Worm (Caenorhabditis elegans) whole organism, L4 larva: ENCODE results near the gene clc-1.

Source experiments
- F37D6.2 ChIP-seq: sonication (generic microtip); optimal IDR thresholded peaks from 2 replicates; lab custom pipeline; 2016; ENCODE audit warnings: mild to moderate bottlenecking, missing genetic modification characterization, missing compliant biosample characterization
- F44E2.7 ChIP-seq: fragments of 200-800 bp; sonication (Bioruptor generic); IDR thresholded peaks from 2 replicates; pipeline ENCODE4 v2.1.2; 2022; ENCODE audit warnings: missing genetic modification characterization, missing compliant biosample characterization
- R02D3.7 ChIP-seq: fragments of 150-350 bp; sonication (generic microtip); optimal IDR thresholded peaks from 3 replicates; lab custom pipeline; 2014; ENCODE audit warnings: missing biosample characterization, missing genetic modification characterization
- T26A8.4 ChIP-seq: fragments of 200-800 bp; sonication (Bioruptor generic); IDR thresholded peaks from 2 replicates; pipeline ENCODE4 v1.3.6; 2022; ENCODE audit warnings: missing genetic modification characterization, missing compliant biosample characterization
- Y105C5A.15 ChIP-seq: fragments of 200-800 bp; sonication (Bioruptor generic); IDR thresholded peaks from 2 replicates; pipeline ENCODE4 v1.3.6; 2022; ENCODE audit warnings: missing genetic modification characterization, missing compliant biosample characterization
- Y5F2A.4 ChIP-seq: fragments of 200-800 bp; sonication (Bioruptor generic); optimal IDR thresholded peaks from 2 replicates; lab custom pipeline; 2018; ENCODE audit warnings: mild to moderate bottlenecking, missing genetic modification characterization, missing compliant biosample characterization
- ZK337.2 ChIP-seq: fragments of 200-800 bp; sonication (Bioruptor generic); IDR thresholded peaks from 2 replicates; pipeline ENCODE4 v1.3.6; 2022; ENCODE audit warnings: missing genetic modification reagents, missing genetic modification characterization, missing compliant biosample characterization
- aha-1 ChIP-seq: fragments of 150-350 bp; peaks from one replicate; lab custom pipeline; 2014; ENCODE audit warnings: missing biosample characterization, missing genetic modification characterization
- arid-1 ChIP-seq: fragments of 200-800 bp; sonication (Bioruptor generic); conservative IDR thresholded peaks from 2 replicates; pipeline ENCODE4 v1.3.6; 2022; ENCODE audit warnings: missing genetic modification reagents, missing genetic modification characterization, missing compliant biosample characterization
- ceh-62 ChIP-seq: sonication (generic microtip); optimal IDR thresholded peaks from 2 replicates; lab custom pipeline; 2017; ENCODE audit warnings: missing biosample characterization, missing genetic modification characterization
- daf-12 ChIP-seq: fragments of 150-350 bp; optimal IDR thresholded peaks from 2 replicates; lab custom pipeline; 2014; ENCODE audit warnings: missing biosample characterization, missing genetic modification reagents, missing genetic modification characterization
- dmd-8 ChIP-seq: fragments of 200-800 bp; sonication (Bioruptor generic); IDR thresholded peaks from 2 replicates; pipeline ENCODE4 v1.3.6; 2022; ENCODE audit warnings: missing genetic modification characterization, missing compliant biosample characterization
- dpl-1 ChIP-seq: fragments of 150-350 bp; optimal IDR thresholded peaks from 2 replicates; lab custom pipeline; 2014; ENCODE audit warnings: missing biosample characterization, missing genetic modification reagents, missing genetic modification characterization
- duxl-1 ChIP-seq: sonication (generic microtip); optimal IDR thresholded peaks from 2 replicates; lab custom pipeline; 2016; ENCODE audit warnings: mild to moderate bottlenecking, missing genetic modification characterization, moderate library complexity, missing compliant biosample characterization; ENCODE audit not compliant: poor library complexity
- hlh-11 ChIP-seq: fragments of 200-800 bp; sonication (Bioruptor generic); optimal IDR thresholded peaks from 2 replicates; lab custom pipeline; 2018; ENCODE audit warnings: mild to moderate bottlenecking, missing genetic modification characterization, missing compliant biosample characterization
- hlh-30 ChIP-seq: sonication (generic microtip); optimal IDR thresholded peaks from 2 replicates; lab custom pipeline; 2017; ENCODE audit warnings: antibody characterized with exemption, mild to moderate bottlenecking, missing genetic modification characterization, missing compliant biosample characterization; ENCODE audit not compliant: insufficient read depth
- lin-1 ChIP-seq: fragments of 200-800 bp; sonication (Bioruptor generic); IDR thresholded peaks from 2 replicates; pipeline ENCODE4 v1.3.6; 2022; ENCODE audit warnings: missing genetic modification reagents, missing genetic modification characterization, missing compliant biosample characterization
- lin-39 ChIP-seq: fragments of 150-350 bp; optimal IDR thresholded peaks from 2 replicates; lab custom pipeline; 2014; ENCODE audit warnings: missing biosample characterization, missing genetic modification reagents, missing genetic modification characterization
- lir-3 ChIP-seq: sonication (generic microtip); optimal IDR thresholded peaks from 2 replicates; lab custom pipeline; 2016; ENCODE audit warnings: mild to moderate bottlenecking, missing genetic modification characterization, missing compliant biosample characterization
- lsy-2 ChIP-seq, 2 experiments: fragments of 150-350 bp in 1 of 2; sonication (generic microtip) in 1 of 2; optimal IDR thresholded peaks; 2 replicates each; lab custom pipeline; 2014 to 2017; ENCODE audit warnings: missing biosample characterization in 2 of 2, missing genetic modification characterization in 2 of 2
- madf-9 ChIP-seq: fragments of 200-800 bp; sonication (Bioruptor generic); conservative IDR thresholded peaks from 2 replicates; pipeline ENCODE4 v1.3.6; 2022; ENCODE audit warnings: missing genetic modification reagents, missing genetic modification characterization, missing compliant biosample characterization
- mdt-29 ChIP-seq: fragments of 200-800 bp; sonication (Bioruptor generic); IDR thresholded peaks from 2 replicates; pipeline ENCODE4 v1.3.6; 2022; ENCODE audit warnings: missing genetic modification reagents, missing genetic modification characterization, missing compliant biosample characterization
- mep-1 ChIP-seq: fragments of 150-350 bp; sonication (generic microtip); optimal IDR thresholded peaks from 3 replicates; lab custom pipeline; 2014; ENCODE audit warnings: missing biosample characterization, missing genetic modification characterization
- mxl-2 ChIP-seq: fragments of 200-800 bp; sonication (Bioruptor generic); conservative IDR thresholded peaks from 2 replicates; pipeline ENCODE4 v1.3.6; 2022; ENCODE audit warnings: missing genetic modification reagents, missing genetic modification characterization, missing compliant biosample characterization
- mxl-3 ChIP-seq: fragments of 200-800 bp; sonication (Bioruptor generic); optimal IDR thresholded peaks from 2 replicates; lab custom pipeline; 2018; ENCODE audit warnings: mild to moderate bottlenecking, missing genetic modification characterization, missing compliant biosample characterization
- nhr-102 ChIP-seq: sonication (generic microtip); optimal IDR thresholded peaks from 2 replicates; lab custom pipeline; 2016; ENCODE audit warnings: mild to moderate bottlenecking, missing genetic modification characterization, moderate library complexity, missing compliant biosample characterization
- nhr-11 ChIP-seq: fragments of 150-350 bp; optimal IDR thresholded peaks from 2 replicates; lab custom pipeline; 2014; ENCODE audit warnings: missing biosample characterization, missing genetic modification characterization
- nhr-25 ChIP-seq: sonication (generic microtip); optimal IDR thresholded peaks from 2 replicates; lab custom pipeline; 2017; ENCODE audit warnings: missing genetic modification characterization, mild to moderate bottlenecking, missing compliant biosample characterization, antibody characterized with exemption, moderate library complexity, borderline replicate concordance; ENCODE audit not compliant: insufficient read depth
- nhr-77 ChIP-seq: fragments of 150-350 bp; optimal IDR thresholded peaks from 2 replicates; lab custom pipeline; 2014; ENCODE audit warnings: missing biosample characterization, missing genetic modification characterization
- pha-4 ChIP-seq, 2 experiments: fragments of 150-350 bp in 1 of 2; fragments of 200-800 bp in 1 of 2; sonication (Bioruptor generic) in 1 of 2; IDR thresholded peaks in 1 of 2; optimal IDR thresholded peaks in 1 of 2; 2 replicates each; pipeline versions ENCODE4 v1.3.6 to Lab custom; 2014 to 2022; ENCODE audit warnings: missing genetic modification characterization in 2 of 2, missing genetic modification reagents in 2 of 2, missing biosample characterization in 1 of 2, missing compliant biosample characterization in 1 of 2
- snpc-4 ChIP-seq: fragments of 150-350 bp; optimal IDR thresholded peaks from 2 replicates; lab custom pipeline; 2014; ENCODE audit warnings: missing biosample characterization, missing genetic modification characterization
- spr-1 ChIP-seq: sonication (generic microtip); optimal IDR thresholded peaks from 2 replicates; lab custom pipeline; 2016; ENCODE audit warnings: mild to moderate bottlenecking, missing genetic modification characterization, missing compliant biosample characterization
- spr-3 ChIP-seq: fragments of 200-800 bp; sonication (Bioruptor generic); optimal IDR thresholded peaks from 2 replicates; lab custom pipeline; 2018; ENCODE audit warnings: mild to moderate bottlenecking, missing genetic modification characterization, missing compliant biosample characterization
- tra-1 ChIP-seq: fragments of 200-800 bp; sonication (Bioruptor generic); IDR thresholded peaks from 2 replicates; pipeline ENCODE4 v1.3.6; 2022; ENCODE audit warnings: missing genetic modification reagents, missing genetic modification characterization, missing compliant biosample characterization
- vab-7 ChIP-seq: fragments of 200-800 bp; sonication (Bioruptor generic); IDR thresholded peaks from 2 replicates; pipeline ENCODE4 v1.3.6; 2022; ENCODE audit warnings: missing genetic modification reagents, missing genetic modification characterization, missing compliant biosample characterization
- zip-11 ChIP-seq: fragments of 200-800 bp; sonication (Bioruptor generic); IDR thresholded peaks from 2 replicates; pipeline ENCODE4 v1.3.6; 2022; ENCODE audit warnings: missing genetic modification characterization, missing compliant biosample characterization
- zip-2 ChIP-seq: fragments of 150-350 bp; optimal IDR thresholded peaks from 2 replicates; lab custom pipeline; 2014; ENCODE audit warnings: missing biosample characterization, missing genetic modification characterization
- ztf-11 ChIP-seq: fragments of 150-350 bp; optimal IDR thresholded peaks from 2 replicates; lab custom pipeline; 2014; ENCODE audit warnings: missing biosample characterization, missing genetic modification characterization
- ztf-7 ChIP-seq: fragments of 150-350 bp; optimal IDR thresholded peaks from 2 replicates; lab custom pipeline; 2014; ENCODE audit warnings: missing biosample characterization, missing genetic modification characterization

The clc-1 gene

DNA sequence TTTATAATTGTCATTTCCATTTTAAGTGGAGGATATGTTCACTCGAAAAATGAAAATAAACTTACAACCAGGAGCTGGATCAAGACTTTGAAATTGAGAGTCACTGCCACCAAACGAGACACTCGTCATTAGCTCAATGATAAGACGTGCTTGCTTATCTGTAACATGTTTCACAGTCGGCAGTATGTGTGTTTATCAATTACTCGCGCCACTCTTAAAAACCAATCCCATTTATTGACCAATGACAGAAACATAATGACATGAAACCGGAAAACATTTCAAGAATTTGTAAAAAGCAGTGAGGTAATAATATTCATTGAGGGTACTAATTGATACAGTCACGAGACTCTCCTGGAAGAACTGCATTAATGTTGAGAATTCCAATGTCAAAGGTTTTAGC, 39.2 kb upstream of the clc-1 start, which contains the start of gene del-5 (continued):
- TF ChIP-seq lin-1 (GFP tag; lab: Robert Waterston, UW) (peak; percentile 67; the same call in 1 of the 2 replicates), ceh-62 (no peak), nhr-25 (tag; lab: Kevin White, UChicago) (no peak), hlh-30 (peak; percentile 16), lir-3 (tag; lab: Kevin White, UChicago) (no peak), ztf-7 (tag; lab: Kevin White, UChicago) (peak; percentile 24), duxl-1 (tag; lab: Kevin White, UChicago) (no peak), arid-1 (GFP tag; lab: Robert Waterston, UW) (no peak), mxl-2 (no peak), spr-3 (no peak), R02D3.7 (no peak), F37D6.2 (no peak), mdt-29 (no peak), zip-11 (no peak), dmd-8 (no peak), ztf-11 (tag; lab: Kevin White, UChicago) (no peak), hlh-11 (tag; lab: Kevin White, UChicago) (peak; percentile 73), lin-39 (tag; lab: Kevin White, UChicago) (no peak), mxl-3 (GFP tag; lab: Kevin White, UChicago) (peak; percentile 13), tra-1 (GFP tag; lab: Robert Waterston, UW) (peak; percentile 54; the same call in 1 of the 2 replicates), madf-9 (GFP tag; lab: Robert Waterston, UW) (no peak), zip-2 (tag; lab: Kevin White, UChicago) (no peak), snpc-4 (no peak), pha-4 (GFP tag; IDR thresholded peaks at IDR 0.05; lab: Robert Waterston, UW) (no peak), pha-4 (tag; optimal IDR thresholded peaks at IDR 0.05; lab: Kevin White, UChicago) (no peak), Y5F2A.4 (no peak), aha-1 (tag; lab: Kevin White, UChicago) (no peak), Y105C5A.15 (no peak)
- TF ChIP-seq, all 104 proteins: peak for 13

DNA sequence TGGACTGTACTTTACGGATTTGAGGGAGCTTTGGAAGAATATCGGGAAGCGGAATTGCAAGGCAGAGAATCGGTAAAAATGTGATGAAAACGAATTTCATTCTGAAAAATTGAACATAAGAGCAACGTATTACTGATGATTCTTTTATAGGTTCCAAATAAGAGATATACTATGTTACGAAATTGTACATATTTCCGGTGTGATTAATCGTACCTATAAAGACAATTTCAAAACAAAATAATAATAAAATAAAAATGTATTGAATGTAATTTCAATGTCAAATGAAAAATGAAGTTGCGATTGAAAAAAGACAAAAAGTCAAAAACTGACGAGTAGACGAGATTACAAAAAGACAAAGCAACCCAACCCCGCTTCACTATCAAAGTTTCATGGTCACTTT, 38.3 kb upstream of the clc-1 start, which contains the start of gene ttr-31:
ttr-31 (minus strand) TSS at position 101 of the 400 bp plus-strand sequence.
- TF ChIP-seq vab-7 (GFP tag; lab: Robert Waterston, UW), result no peak
- TF ChIP-seq lsy-2 (tag; optimal IDR thresholded peaks at IDR 0.05; lab: Kevin White, UChicago), result no peak
- TF ChIP-seq nhr-11, result no peak
- TF ChIP-seq nhr-102 (tag; lab: Kevin White, UChicago), result no peak
- TF ChIP-seq daf-12 (tag; lab: Kevin White, UChicago), result no peak
- TF ChIP-seq F44E2.7 (GFP tag; lab: Robert Waterston, UW), result no peak
- no peak for TF ChIP-seq nhr-77 (tag; lab: Kevin White, UChicago)

DNA sequence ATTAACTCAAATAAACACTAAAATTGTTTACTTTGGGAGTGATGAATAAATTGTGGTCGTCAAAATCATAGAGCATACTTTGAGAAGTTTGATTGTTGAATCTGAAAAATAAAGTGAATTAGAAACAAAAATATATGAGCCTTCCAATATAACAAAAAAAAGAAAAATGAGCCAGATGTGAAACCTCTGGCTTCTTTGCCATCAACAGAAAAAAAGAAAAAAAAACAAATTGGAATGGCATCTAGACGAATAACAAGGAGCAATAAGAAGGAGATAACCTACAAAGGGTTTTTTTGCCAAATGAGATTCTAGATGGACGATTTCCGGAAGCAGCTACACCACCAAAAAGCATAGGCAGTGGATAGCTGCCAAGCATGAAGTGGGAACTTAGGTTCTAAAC, 36.7 kb upstream of the clc-1 start, which contains the start of gene F58A3.4:
F58A3.4 (minus strand) TSS at position 101 of the 400 bp plus-strand sequence.
- TF ChIP-seq aha-1 (tag; lab: Kevin White, UChicago) (peak; percentile 45), ztf-11 (tag; lab: Kevin White, UChicago) (no peak), dpl-1 (GFP tag; lab: Kevin White, UChicago) (no peak)

DNA sequence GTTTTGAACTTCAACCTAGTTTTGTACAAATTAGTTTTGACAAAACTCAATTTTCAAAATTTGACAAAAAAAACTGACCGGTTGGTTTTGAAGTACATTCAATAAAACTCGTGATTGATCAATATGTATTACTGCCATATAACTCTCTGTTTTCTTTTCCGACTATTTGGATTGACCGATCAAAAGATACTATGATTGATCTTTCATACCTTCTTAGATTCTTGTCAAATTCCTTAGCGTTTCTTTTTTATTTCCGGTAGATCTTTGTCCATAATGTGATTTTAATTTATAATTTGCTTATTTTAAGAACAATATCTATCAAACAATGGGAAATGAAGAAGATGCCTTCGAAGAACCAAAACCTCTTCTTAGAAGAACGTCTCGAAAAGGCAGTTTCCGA, 34.9 kb upstream of the clc-1 start, which contains the start of gene F58A3.3:
F58A3.3 (plus strand) TSS at position 301 of the 400 bp plus-strand sequence.
- TF ChIP-seq mxl-2, result no peak
- no peak for TF ChIP-seq spr-1 (tag; lab: Kevin White, UChicago)
- no peak for TF ChIP-seq T26A8.4 (GFP tag; lab: Robert Waterston, UW)
- no peak for TF ChIP-seq zip-2 (tag; lab: Kevin White, UChicago)
- TF ChIP-seq mep-1 (tag; lab: Kevin White, UChicago), result no peak
- TF ChIP-seq F44E2.7 (GFP tag; lab: Robert Waterston, UW), result no peak
- no peak for TF ChIP-seq ZK337.2 (GFP tag; lab: Robert Waterston, UW)
- TF ChIP-seq nhr-77 (tag; lab: Kevin White, UChicago), result no peak
